Worm (Caenorhabditis elegans) whole organism, L3 larva: ENCODE results near the gene ser-4.

Experiments
- R02D3.7 ChIP-seq: fragments of 150-350 bp; optimal IDR thresholded peaks from 2 replicates; lab custom pipeline; 2014; ENCODE audit warnings: missing biosample characterization, missing genetic modification characterization
- ZK546.5 ChIP-seq: sonication (generic microtip); optimal IDR thresholded peaks from 2 replicates; lab custom pipeline; 2017; ENCODE audit warnings: missing biosample characterization, missing genetic modification characterization
- ama-1 ChIP-seq: fragments of 150-350 bp; optimal IDR thresholded peaks from 2 replicates; lab custom pipeline; 2018
- ceh-28 ChIP-seq: fragments of 150-350 bp; optimal IDR thresholded peaks from 2 replicates; lab custom pipeline; 2014; ENCODE audit warnings: missing biosample characterization, missing genetic modification reagents, missing genetic modification characterization
- ceh-82 ChIP-seq: fragments of 150-350 bp; optimal IDR thresholded peaks from 2 replicates; lab custom pipeline; 2014; ENCODE audit warnings: missing biosample characterization, missing genetic modification characterization
- daf-12 ChIP-seq: fragments of 150-350 bp; optimal IDR thresholded peaks from 2 replicates; lab custom pipeline; 2014; ENCODE audit warnings: missing biosample characterization, missing genetic modification reagents, missing genetic modification characterization
- egl-27 ChIP-seq: sonication (generic microtip); optimal IDR thresholded peaks from 4 replicates; lab custom pipeline; 2017; ENCODE audit warnings: missing biosample characterization, missing genetic modification reagents, missing genetic modification characterization
- egl-5 ChIP-seq: fragments of 150-350 bp; optimal IDR thresholded peaks from 2 replicates; lab custom pipeline; 2017; ENCODE audit warnings: missing biosample characterization, missing genetic modification reagents, missing genetic modification characterization, inconsistent platforms
- elt-3 ChIP-seq, 3 experiments: fragments of 150-350 bp in 1 of 3; sonication (generic microtip) in 2 of 3; optimal IDR thresholded peaks; 2 replicates in 2 of 3; 4 replicates in 1 of 3; lab custom pipeline; 2014 to 2017; ENCODE audit warnings: missing biosample characterization in 3 of 3, missing genetic modification characterization in 3 of 3
- eor-1 ChIP-seq, 2 experiments: fragments of 150-350 bp; optimal IDR thresholded peaks; 2 replicates each; lab custom pipeline; 2014 to 2018; ENCODE audit warnings: missing biosample characterization in 2 of 2, missing genetic modification characterization in 2 of 2
- fkh-10 ChIP-seq: sonication (generic microtip); optimal IDR thresholded peaks from 2 replicates; lab custom pipeline; 2017; ENCODE audit warnings: missing biosample characterization, missing genetic modification reagents, missing genetic modification characterization
- fos-1 ChIP-seq: fragments of 150-350 bp; optimal IDR thresholded peaks from 2 replicates; lab custom pipeline; 2014; ENCODE audit warnings: missing biosample characterization, missing genetic modification characterization
- hmg-11 ChIP-seq: sonication (generic microtip); optimal IDR thresholded peaks from 2 replicates; lab custom pipeline; 2016; ENCODE audit warnings: missing genetic modification characterization, missing compliant biosample characterization
- lin-15B ChIP-seq: fragments of 150-350 bp; optimal IDR thresholded peaks from 2 replicates; lab custom pipeline; 2014; ENCODE audit warnings: missing biosample characterization, missing genetic modification characterization
- lin-39 ChIP-seq: fragments of 150-350 bp; optimal IDR thresholded peaks from 2 replicates; lab custom pipeline; 2018; ENCODE audit warnings: missing biosample characterization, missing genetic modification reagents, missing genetic modification characterization
- lsy-12 ChIP-seq: sonication (generic microtip); optimal IDR thresholded peaks from 2 replicates; lab custom pipeline; 2016; ENCODE audit warnings: mild to moderate bottlenecking, missing genetic modification characterization, missing compliant biosample characterization
- mdl-1 ChIP-seq: fragments of 150-350 bp; optimal IDR thresholded peaks from 2 replicates; lab custom pipeline; 2014; ENCODE audit warnings: missing biosample characterization, missing genetic modification characterization
- mml-1 ChIP-seq: fragments of 150-350 bp; sonication (generic microtip); optimal IDR thresholded peaks from 3 replicates; lab custom pipeline; 2014; ENCODE audit warnings: missing biosample characterization, missing genetic modification characterization
- nfya-1 ChIP-seq: sonication (generic microtip); optimal IDR thresholded peaks from 2 replicates; lab custom pipeline; 2017; ENCODE audit warnings: missing genetic modification characterization, mild to moderate bottlenecking, missing compliant biosample characterization, antibody characterized with exemption, moderate library complexity; ENCODE audit not compliant: insufficient read depth
- nhr-11 ChIP-seq: fragments of 150-350 bp; optimal IDR thresholded peaks from 2 replicates; lab custom pipeline; 2014; ENCODE audit warnings: missing biosample characterization, missing genetic modification characterization
- nhr-12 ChIP-seq: fragments of 150-350 bp; optimal IDR thresholded peaks from 2 replicates; lab custom pipeline; 2014; ENCODE audit warnings: missing biosample characterization, missing genetic modification characterization
- nhr-23 ChIP-seq: fragments of 150-350 bp; optimal IDR thresholded peaks from 2 replicates; lab custom pipeline; 2014; ENCODE audit warnings: missing biosample characterization, missing genetic modification reagents, missing genetic modification characterization
- nhr-237 ChIP-seq: fragments of 150-350 bp; optimal IDR thresholded peaks from 2 replicates; lab custom pipeline; 2014; ENCODE audit warnings: missing biosample characterization, missing genetic modification characterization
- nhr-25 ChIP-seq: sonication (generic microtip); optimal IDR thresholded peaks from 2 replicates; lab custom pipeline; 2017; ENCODE audit warnings: missing biosample characterization, missing genetic modification characterization
- nhr-76 ChIP-seq: fragments of 150-350 bp; sonication (generic microtip); optimal IDR thresholded peaks from 5 replicates; lab custom pipeline; 2014; ENCODE audit warnings: missing biosample characterization, missing genetic modification characterization
- nhr-77 ChIP-seq: fragments of 150-350 bp; optimal IDR thresholded peaks from 2 replicates; lab custom pipeline; 2014; ENCODE audit warnings: missing biosample characterization, missing genetic modification characterization
- pqm-1 ChIP-seq: fragments of 150-350 bp; optimal IDR thresholded peaks from 2 replicates; lab custom pipeline; 2017; ENCODE audit warnings: missing biosample characterization, missing genetic modification characterization, inconsistent platforms
- sea-2 ChIP-seq: fragments of 150-350 bp; sonication (generic microtip); optimal IDR thresholded peaks from 4 replicates; lab custom pipeline; 2014; ENCODE audit warnings: missing biosample characterization, missing genetic modification reagents, missing genetic modification characterization
- skn-1 ChIP-seq: fragments of 150-350 bp; optimal IDR thresholded peaks from 2 replicates; lab custom pipeline; 2014; ENCODE audit warnings: missing biosample characterization, missing genetic modification characterization
- snpc-4 ChIP-seq: fragments of 150-350 bp; optimal IDR thresholded peaks from 2 replicates; lab custom pipeline; 2014; ENCODE audit warnings: missing biosample characterization, missing genetic modification characterization
- tbx-2 ChIP-seq: sonication (generic microtip); optimal IDR thresholded peaks from 2 replicates; lab custom pipeline; 2016; ENCODE audit warnings: mild to moderate bottlenecking, missing genetic modification characterization, missing compliant biosample characterization
- unc-39 ChIP-seq: sonication (generic microtip); optimal IDR thresholded peaks from 4 replicates; lab custom pipeline; 2017; ENCODE audit warnings: missing biosample characterization, missing genetic modification characterization
- unc-62 ChIP-seq: fragments of 150-350 bp; sonication (generic microtip); optimal IDR thresholded peaks from 4 replicates; lab custom pipeline; 2014; ENCODE audit warnings: missing biosample characterization, missing genetic modification reagents, missing genetic modification characterization
- zag-1 ChIP-seq: fragments of 150-350 bp; optimal IDR thresholded peaks from 2 replicates; lab custom pipeline; 2014; ENCODE audit warnings: missing biosample characterization, missing genetic modification characterization
- ztf-11 ChIP-seq: fragments of 150-350 bp; optimal IDR thresholded peaks from 2 replicates; lab custom pipeline; 2014; ENCODE audit warnings: missing biosample characterization, missing genetic modification characterization

The ser-4 gene

ce11 chrIII:1754842-1755241, 21.9 kb upstream of the ser-4 start, which contains the start of gene Y46E12A.3:
Gene Y46E12A.3 (minus strand): TSS chrIII:1754942.
- TF ChIP-seq ztf-11 (tag; lab: Kevin White, UChicago) (no peak), tbx-2 (tag; lab: Kevin White, UChicago) (no peak), fos-1 (tag; lab: Kevin White, UChicago) (no peak), elt-3 (tag; optimal IDR thresholded peaks at IDR 0.05; lab: Kevin White, UChicago) (no peak), unc-62 (GFP tag; lab: Kevin White, UChicago) (no peak), ZK546.5 (tag; lab: Kevin White, UChicago) (no peak), egl-27 (no peak), daf-12 (tag; lab: Kevin White, UChicago) (no peak), egl-5 (tag; lab: Kevin White, UChicago) (no peak), mml-1 (tag; lab: Kevin White, UChicago) (no peak), hmg-11 (tag; lab: Kevin White, UChicago) (no peak), snpc-4 (no peak), nhr-76 (tag; lab: Kevin White, UChicago) (no peak), nhr-237 (tag; lab: Kevin White, UChicago) (no peak), unc-39 (no peak), lsy-12 (no peak), lin-15B (no peak), zag-1 (tag; lab: Kevin White, UChicago) (no peak), fkh-10 (GFP tag; lab: Kevin White, UChicago) (no peak), ceh-82 (tag; lab: Kevin White, UChicago) (no peak)

- TF ChIP-seq ama-1 (lab: Kevin White, UChicago) (no peak), fkh-10 (GFP tag; lab: Kevin White, UChicago) (peak; percentile 72)
Measured at ce11 chrIII:1745450-1746127, 12.7 kb upstream of the ser-4 start.

ce11 chrIII:1744486-1744885, 11.6 kb upstream of the ser-4 start:
- TF ChIP-seq skn-1 (tag; lab: Kevin White, UChicago) (no peak), R02D3.7 (tag; lab: Kevin White, UChicago) (no peak), mdl-1 (tag; lab: Kevin White, UChicago) (no peak), nhr-23 (tag; lab: Kevin White, UChicago) (no peak), lin-39 (tag; lab: Kevin White, UChicago) (no peak), nfya-1 (tag; lab: Kevin White, UChicago) (no peak), nhr-25 (no peak), unc-39 (no peak), nhr-11 (tag; lab: Kevin White, UChicago) (no peak), hmg-11 (tag; lab: Kevin White, UChicago) (no peak), egl-5 (tag; lab: Kevin White, UChicago) (no peak), nhr-77 (tag; lab: Kevin White, UChicago) (no peak), fkh-10 (GFP tag; lab: Kevin White, UChicago) (no peak), eor-1 (tag; optimal IDR thresholded peaks at IDR 0.05; lab: Kevin White, UChicago) (no peak), snpc-4 (no peak), ceh-82 (tag; lab: Kevin White, UChicago) (no peak), sea-2 (GFP tag; lab: Kevin White, UChicago) (no peak), nhr-12 (no peak)

ce11 chrIII:1743488-1744020, 10.7 kb upstream of the ser-4 start:
- TF ChIP-seq sea-2 (GFP tag; lab: Kevin White, UChicago) = no peak
- no peak for TF ChIP-seq ceh-28 (tag; lab: Kevin White, UChicago)
- no peak for TF ChIP-seq pqm-1 (tag; lab: Kevin White, UChicago)
- no peak for TF ChIP-seq egl-5 (tag; lab: Kevin White, UChicago)
